Worm (Caenorhabditis elegans): ENCODE measurements around the gene rpl-9.
"Not testable (repeated sequence)": the region's sequence is repeated elsewhere in the genome, so short reads cannot be mapped to it uniquely, and the experiment has no call there.

The rpl-9 gene

ce11 chrIII:7572781-7573400 lies at the start of gene rpl-9, which contains the start of gene lpd-7:
rpl-9 (minus strand) TSS chrIII:7572831.
lpd-7 (plus strand) TSS chrIII:7573350.
- TF ChIP-seq ref-1 (GFP tag; conservative IDR thresholded peaks at IDR 0.05) (no peak), T22C8.4 (GFP tag; IDR thresholded peaks at IDR 0.05) (no peak), ztf-29 (GFP tag; IDR thresholded peaks at IDR 0.05) (no peak), klf-2 (GFP tag; conservative IDR thresholded peaks at IDR 0.05) (no peak), cog-1 (tag; optimal IDR thresholded peaks at IDR 0.05) (peak; percentile 17), tab-1 (GFP tag; IDR thresholded peaks at IDR 0.05) (no peak), ztf-23 (GFP tag; IDR thresholded peaks at IDR 0.05) (no peak), flt-1 (GFP tag; IDR thresholded peaks at IDR 0.05) (0 out of 2 replicates have a peak, but pooled peaks have one; percentile 61), med-1 (GFP tag; optimal IDR thresholded peaks at IDR 0.05; ENCODE audit: insufficient read depth) (no peak)

ce11 chrIII:7621355-7621754 lies 48.7 kb upstream of the rpl-9 start:
- TF ChIP-seq flt-1 (GFP tag; IDR thresholded peaks at IDR 0.05) (no peak), ref-1 (GFP tag; conservative IDR thresholded peaks at IDR 0.05) (no peak), T22C8.4 (GFP tag; IDR thresholded peaks at IDR 0.05) (no peak), klf-2 (GFP tag; conservative IDR thresholded peaks at IDR 0.05) (no peak), med-1 (GFP tag; optimal IDR thresholded peaks at IDR 0.05; ENCODE audit: insufficient read depth) (no peak), tab-1 (GFP tag; IDR thresholded peaks at IDR 0.05) (no peak), ztf-29 (GFP tag; IDR thresholded peaks at IDR 0.05) (no peak), cog-1 (tag; optimal IDR thresholded peaks at IDR 0.05) (no peak), ztf-23 (GFP tag; IDR thresholded peaks at IDR 0.05) (no peak)

- TF ChIP-seq klf-2 (GFP tag; conservative IDR thresholded peaks at IDR 0.05): no peak
- TF ChIP-seq flt-1 (GFP tag; IDR thresholded peaks at IDR 0.05): no peak
- TF ChIP-seq ref-1 (GFP tag; conservative IDR thresholded peaks at IDR 0.05): no peak
- no peak for TF ChIP-seq ztf-29 (GFP tag; IDR thresholded peaks at IDR 0.05)
- TF ChIP-seq T22C8.4 (GFP tag; IDR thresholded peaks at IDR 0.05): no peak
- TF ChIP-seq med-1 (GFP tag; optimal IDR thresholded peaks at IDR 0.05; ENCODE audit: insufficient read depth): no peak
- TF ChIP-seq ztf-23 (GFP tag; IDR thresholded peaks at IDR 0.05): no peak
- TF ChIP-seq cog-1 (tag; optimal IDR thresholded peaks at IDR 0.05): no peak
- no peak for TF ChIP-seq tab-1 (GFP tag; IDR thresholded peaks at IDR 0.05)
These were observed 47.2 kb upstream of the rpl-9 start for ce11 chrIII:7619846-7620245.

- TF ChIP-seq flt-1 (GFP tag; IDR thresholded peaks at IDR 0.05) (no peak), ztf-29 (GFP tag; IDR thresholded peaks at IDR 0.05) (no peak), tab-1 (GFP tag; IDR thresholded peaks at IDR 0.05) (no peak), med-1 (GFP tag; optimal IDR thresholded peaks at IDR 0.05; ENCODE audit: insufficient read depth) (no peak), klf-2 (GFP tag; conservative IDR thresholded peaks at IDR 0.05) (no peak), cog-1 (tag; optimal IDR thresholded peaks at IDR 0.05) (no peak), T22C8.4 (GFP tag; IDR thresholded peaks at IDR 0.05) (no peak), ztf-23 (GFP tag; IDR thresholded peaks at IDR 0.05) (no peak), ref-1 (GFP tag; conservative IDR thresholded peaks at IDR 0.05) (no peak)
These were observed 45.7 kb upstream of the rpl-9 start for ce11 chrIII:7618294-7618693.

ce11 chrIII:7616228-7616627 lies 43.6 kb upstream of the rpl-9 start, which contains the start of gene T04A6.1:
T04A6.1 (plus strand) TSS chrIII:7616528.
- TF ChIP-seq ztf-23 (GFP tag; IDR thresholded peaks at IDR 0.05) (no peak), flt-1 (GFP tag; IDR thresholded peaks at IDR 0.05) (no peak), klf-2 (GFP tag; conservative IDR thresholded peaks at IDR 0.05) (no peak), ztf-29 (GFP tag; IDR thresholded peaks at IDR 0.05) (no peak), tab-1 (GFP tag; IDR thresholded peaks at IDR 0.05) (no peak), med-1 (GFP tag; optimal IDR thresholded peaks at IDR 0.05; ENCODE audit: insufficient read depth) (no peak), cog-1 (tag; optimal IDR thresholded peaks at IDR 0.05) (no peak), T22C8.4 (GFP tag; IDR thresholded peaks at IDR 0.05) (no peak), ref-1 (GFP tag; conservative IDR thresholded peaks at IDR 0.05) (no peak)

- TF ChIP-seq flt-1 (GFP tag; IDR thresholded peaks at IDR 0.05): no peak
- TF ChIP-seq cog-1 (tag; optimal IDR thresholded peaks at IDR 0.05): no peak
- TF ChIP-seq klf-2 (GFP tag; conservative IDR thresholded peaks at IDR 0.05): no peak
- TF ChIP-seq tab-1 (GFP tag; IDR thresholded peaks at IDR 0.05): no peak
- TF ChIP-seq T22C8.4 (GFP tag; IDR thresholded peaks at IDR 0.05): no peak
- no peak for TF ChIP-seq ztf-29 (GFP tag; IDR thresholded peaks at IDR 0.05)
- no peak for TF ChIP-seq ztf-23 (GFP tag; IDR thresholded peaks at IDR 0.05)
- no peak for TF ChIP-seq med-1 (GFP tag; optimal IDR thresholded peaks at IDR 0.05; ENCODE audit: insufficient read depth)
- no peak for TF ChIP-seq ref-1 (GFP tag; conservative IDR thresholded peaks at IDR 0.05)
These were observed 41.9 kb upstream of the rpl-9 start, which contains the start of gene T04A6.2 for ce11 chrIII:7614530-7614929. T04A6.2 (plus strand) TSS chrIII:7614830.

ce11 chrIII:7609168-7609567 lies 36.5 kb upstream of the rpl-9 start, which contains the start of gene nsph-4.3:
nsph-4.3 (minus strand) TSS chrIII:7609268.
- TF ChIP-seq klf-2 (GFP tag; conservative IDR thresholded peaks at IDR 0.05) (no peak), flt-1 (GFP tag; IDR thresholded peaks at IDR 0.05) (no peak), ztf-23 (GFP tag; IDR thresholded peaks at IDR 0.05) (no peak), med-1 (GFP tag; optimal IDR thresholded peaks at IDR 0.05; ENCODE audit: insufficient read depth) (no peak), cog-1 (tag; optimal IDR thresholded peaks at IDR 0.05) (no peak)

- TF ChIP-seq flt-1 (GFP tag; IDR thresholded peaks at IDR 0.05): no peak
- TF ChIP-seq ref-1 (GFP tag; conservative IDR thresholded peaks at IDR 0.05): no peak
- no peak for TF ChIP-seq med-1 (GFP tag; optimal IDR thresholded peaks at IDR 0.05; ENCODE audit: insufficient read depth)
- TF ChIP-seq ztf-29 (GFP tag; IDR thresholded peaks at IDR 0.05): no peak
- TF ChIP-seq ztf-23 (GFP tag; IDR thresholded peaks at IDR 0.05): no peak
- TF ChIP-seq klf-2 (GFP tag; conservative IDR thresholded peaks at IDR 0.05): no peak
- no peak for TF ChIP-seq tab-1 (GFP tag; IDR thresholded peaks at IDR 0.05)
- TF ChIP-seq cog-1 (tag; optimal IDR thresholded peaks at IDR 0.05): no peak
- no peak for TF ChIP-seq T22C8.4 (GFP tag; IDR thresholded peaks at IDR 0.05)
These were observed 35.6 kb upstream of the rpl-9 start, which contains the start of gene T04A6.3 for ce11 chrIII:7608223-7608622. T04A6.3 (minus strand) TSS chrIII:7608323.

- TF ChIP-seq ref-1 (GFP tag; conservative IDR thresholded peaks at IDR 0.05); T22C8.4 (GFP tag; IDR thresholded peaks at IDR 0.05); ztf-23 (GFP tag; IDR thresholded peaks at IDR 0.05): not testable (repeated sequence)
These were observed 21.9 kb upstream of the rpl-9 start, which contains the start of gene Y80D4G.2 for ce11 chrIII:7594482-7594881. Y80D4G.2 (minus strand) TSS chrIII:7594582.
